Fruit fly (Drosophila melanogaster) whole organism: ENCODE measurements around the gene CG11248.

Source experiments
- CG8478 ChIP-seq: fragments of >200 bp; optimal IDR thresholded peaks from 2 replicates; lab custom pipeline; 2018; ENCODE audit warnings: inconsistent platforms
- pan ChIP-seq: fragments of >200 bp; optimal IDR thresholded peaks from 2 replicates; lab custom pipeline; 2017

dm6 chr3L:21645878-21646277 is 34.0 kb upstream of the CG11248 start:
- no peak for TF ChIP-seq CG8478 (lab: Kevin White, UChicago)
- TF ChIP-seq pan: no peak
